Worm (Caenorhabditis elegans): ENCODE data around the gene etc-1.
A peak's percentile ranks its signal among the peaks of the same experiment; 100 is the strongest.

etc-1 gene

ce11 chrII:8670835-8671234 lies 6.2 kb downstream of the etc-1 start:
- TF ChIP-seq scrt-1 (GFP tag; IDR thresholded peaks at IDR 0.05) (no peak), ama-1 (optimal IDR thresholded peaks at IDR 0.05) (no peak), tbx-37 (GFP tag; conservative IDR thresholded peaks at IDR 0.05) (no peak), ets-7 (tag; optimal IDR thresholded peaks at IDR 0.05) (no peak), hmbx-1 (tag; optimal IDR thresholded peaks at IDR 0.05) (no peak), flt-1 (GFP tag; IDR thresholded peaks at IDR 0.05) (no peak), hnd-1 (tag; optimal IDR thresholded peaks at IDR 0.05) (no peak), F13C5.2 (tag; optimal IDR thresholded peaks at IDR 0.05) (no peak), hmg-4 (GFP tag; optimal IDR thresholded peaks at IDR 0.05) (no peak), pes-1 (GFP tag; IDR thresholded peaks at IDR 0.05) (no peak), B0310.2 (tag; optimal IDR thresholded peaks at IDR 0.05) (no peak), aly-1 (tag; optimal IDR thresholded peaks at IDR 0.05) (no peak), sea-1 (GFP tag; conservative IDR thresholded peaks at IDR 0.05) (no peak), tbx-11 (GFP tag; IDR thresholded peaks at IDR 0.05) (no peak), tra-4 (tag; optimal IDR thresholded peaks at IDR 0.05) (no peak), ceh-36 (tag; optimal IDR thresholded peaks at IDR 0.05) (no peak)

ce11 chrII:8675369-8675768 lies 10.7 kb downstream of the etc-1 start:
- TF ChIP-seq B0310.2 (tag; optimal IDR thresholded peaks at IDR 0.05) (no peak), sea-1 (GFP tag; conservative IDR thresholded peaks at IDR 0.05) (no peak), tbx-37 (GFP tag; conservative IDR thresholded peaks at IDR 0.05) (no peak), ceh-13 (GFP tag; optimal IDR thresholded peaks at IDR 0.05) (no peak), hmg-4 (GFP tag; optimal IDR thresholded peaks at IDR 0.05) (no peak), ama-1 (optimal IDR thresholded peaks at IDR 0.05) (no peak)

ce11 chrII:8679799-8680198 lies 15.2 kb downstream of the etc-1 start:
- no peak for TF ChIP-seq tbx-11 (GFP tag; IDR thresholded peaks at IDR 0.05)
- no peak for TF ChIP-seq ceh-13 (GFP tag; optimal IDR thresholded peaks at IDR 0.05)
- TF ChIP-seq sea-1 (GFP tag; conservative IDR thresholded peaks at IDR 0.05) = no peak
- TF ChIP-seq flt-1 (GFP tag; IDR thresholded peaks at IDR 0.05) = no peak
- no peak for TF ChIP-seq scrt-1 (GFP tag; IDR thresholded peaks at IDR 0.05)
- no peak for TF ChIP-seq ama-1 (optimal IDR thresholded peaks at IDR 0.05)
- no peak for TF ChIP-seq tbx-37 (GFP tag; conservative IDR thresholded peaks at IDR 0.05)
- TF ChIP-seq ceh-36 (tag; optimal IDR thresholded peaks at IDR 0.05) = no peak
- no peak for TF ChIP-seq aly-1 (tag; optimal IDR thresholded peaks at IDR 0.05)
- TF ChIP-seq ets-7 (tag; optimal IDR thresholded peaks at IDR 0.05) = no peak
- TF ChIP-seq hmg-4 (GFP tag; optimal IDR thresholded peaks at IDR 0.05) = no peak
- no peak for TF ChIP-seq F13C5.2 (tag; optimal IDR thresholded peaks at IDR 0.05)
- TF ChIP-seq tra-4 (tag; optimal IDR thresholded peaks at IDR 0.05) = no peak

ce11 chrII:8683933-8684332 lies 19.3 kb downstream of the etc-1 start:
- 0 out of 2 replicates have a peak, but pooled peaks have one; percentile 22 for TF ChIP-seq flt-1 (GFP tag; IDR thresholded peaks at IDR 0.05)
- TF ChIP-seq ceh-36 (tag; optimal IDR thresholded peaks at IDR 0.05) = no peak
- TF ChIP-seq aly-1 (tag; optimal IDR thresholded peaks at IDR 0.05) = no peak
- no peak for TF ChIP-seq F13C5.2 (tag; optimal IDR thresholded peaks at IDR 0.05)
- TF ChIP-seq ama-1 (optimal IDR thresholded peaks at IDR 0.05) = no peak
- no peak for TF ChIP-seq sea-1 (GFP tag; conservative IDR thresholded peaks at IDR 0.05)

- TF ChIP-seq ets-7 (tag; optimal IDR thresholded peaks at IDR 0.05) (no peak), aly-1 (tag; optimal IDR thresholded peaks at IDR 0.05) (no peak), hnd-1 (tag; optimal IDR thresholded peaks at IDR 0.05) (no peak)
These were observed 20.2 kb downstream of the etc-1 start, which contains the start of gene hgap-2 for ce11 chrII:8684824-8685223. Gene hgap-2, minus strand, starts transcription at chrII:8684924.

- no peak for TF ChIP-seq ets-7 (tag; optimal IDR thresholded peaks at IDR 0.05)
- no peak for TF ChIP-seq sea-1 (GFP tag; conservative IDR thresholded peaks at IDR 0.05)
- no peak for TF ChIP-seq hmg-4 (GFP tag; optimal IDR thresholded peaks at IDR 0.05)
- TF ChIP-seq B0310.2 (tag; optimal IDR thresholded peaks at IDR 0.05) = no peak
- TF ChIP-seq scrt-1 (GFP tag; IDR thresholded peaks at IDR 0.05) = no peak
- TF ChIP-seq F13C5.2 (tag; optimal IDR thresholded peaks at IDR 0.05) = no peak
- no peak for TF ChIP-seq hnd-1 (tag; optimal IDR thresholded peaks at IDR 0.05)
- TF ChIP-seq ama-1 (optimal IDR thresholded peaks at IDR 0.05) = no peak
- no peak for TF ChIP-seq flt-1 (GFP tag; IDR thresholded peaks at IDR 0.05)
- no peak for TF ChIP-seq hmbx-1 (tag; optimal IDR thresholded peaks at IDR 0.05)
These were observed 21.0 kb downstream of the etc-1 start, which contains the start of gene C34C6.9 for ce11 chrII:8685623-8686022. Gene C34C6.9, plus strand, starts transcription at chrII:8685923.

ce11 chrII:8691344-8691960 lies 26.8 kb downstream of the etc-1 start, which contains the start of gene C34C6.3:
Gene C34C6.3, plus strand, starts transcription at chrII:8691910.
- TF ChIP-seq F13C5.2 (tag; optimal IDR thresholded peaks at IDR 0.05) (no peak), pes-1 (GFP tag; IDR thresholded peaks at IDR 0.05) (no peak), B0310.2 (tag; optimal IDR thresholded peaks at IDR 0.05) (no peak), ceh-36 (tag; optimal IDR thresholded peaks at IDR 0.05) (no peak), sea-1 (GFP tag; conservative IDR thresholded peaks at IDR 0.05) (no peak), scrt-1 (GFP tag; IDR thresholded peaks at IDR 0.05) (no peak), hmg-4 (GFP tag; optimal IDR thresholded peaks at IDR 0.05) (no peak), hmbx-1 (tag; optimal IDR thresholded peaks at IDR 0.05) (no peak), tbx-37 (GFP tag; conservative IDR thresholded peaks at IDR 0.05) (no peak), ets-7 (tag; optimal IDR thresholded peaks at IDR 0.05) (no peak), ama-1 (optimal IDR thresholded peaks at IDR 0.05) (no peak), hnd-1 (tag; optimal IDR thresholded peaks at IDR 0.05) (no peak), tbx-11 (GFP tag; IDR thresholded peaks at IDR 0.05) (no peak)

ce11 chrII:8695783-8696182 lies 31.1 kb downstream of the etc-1 start, which contains the start of gene C34C6.10:
Gene C34C6.10, minus strand, starts transcription at chrII:8695883.
- TF ChIP-seq ama-1 (optimal IDR thresholded peaks at IDR 0.05) (no peak), hmg-4 (GFP tag; optimal IDR thresholded peaks at IDR 0.05) (no peak), hmbx-1 (tag; optimal IDR thresholded peaks at IDR 0.05) (no peak), scrt-1 (GFP tag; IDR thresholded peaks at IDR 0.05) (no peak), tra-4 (tag; optimal IDR thresholded peaks at IDR 0.05) (no peak), tbx-11 (GFP tag; IDR thresholded peaks at IDR 0.05) (no peak), flt-1 (GFP tag; IDR thresholded peaks at IDR 0.05) (no peak), F13C5.2 (tag; optimal IDR thresholded peaks at IDR 0.05) (no peak), ets-7 (tag; optimal IDR thresholded peaks at IDR 0.05) (no peak), B0310.2 (tag; optimal IDR thresholded peaks at IDR 0.05) (no peak)
